Worm (Caenorhabditis elegans) whole organism, L4/young adult: ENCODE results near the gene nas-14.

ENCODE experiments used
- W03F9.2 ChIP-seq: fragments of 150-350 bp; optimal IDR thresholded peaks from 2 replicates; lab custom pipeline; 2014; ENCODE audit warnings: missing biosample characterization, missing genetic modification characterization
- him-1 ChIP-seq: sonication (generic microtip); optimal IDR thresholded peaks from 2 replicates; lab custom pipeline; 2016; ENCODE audit warnings: missing genotype, missing genetic modification reagents, missing genetic modification characterization, missing compliant biosample characterization

ce11 chrIV:13180723-13181122 is 10.4 kb downstream of the nas-14 start, which contains the start of gene F58D2.3:
- TF ChIP-seq W03F9.2 (tag; lab: Kevin White, UChicago) = no peak
- TF ChIP-seq him-1 = no peak
